Fruit fly (Drosophila melanogaster): ENCODE results near the gene Qtzl.
"Not testable (repeated sequence)": the region's sequence is repeated elsewhere in the genome, so short reads cannot be mapped to it uniquely, and the experiment has no call there.

The Qtzl gene

dm6 chr2L:11995332-11995790, at the start of gene Qtzl, which contains the start of gene CG18789:
TSS of gene Qtzl (plus strand) at chr2L:11995740.
TSS of gene CG18789 (minus strand) at chr2L:11995432.
- TF ChIP-seq psq, Myc, ttk (optimal IDR thresholded peaks at IDR 0.05): not testable (repeated sequence)

DNA sequence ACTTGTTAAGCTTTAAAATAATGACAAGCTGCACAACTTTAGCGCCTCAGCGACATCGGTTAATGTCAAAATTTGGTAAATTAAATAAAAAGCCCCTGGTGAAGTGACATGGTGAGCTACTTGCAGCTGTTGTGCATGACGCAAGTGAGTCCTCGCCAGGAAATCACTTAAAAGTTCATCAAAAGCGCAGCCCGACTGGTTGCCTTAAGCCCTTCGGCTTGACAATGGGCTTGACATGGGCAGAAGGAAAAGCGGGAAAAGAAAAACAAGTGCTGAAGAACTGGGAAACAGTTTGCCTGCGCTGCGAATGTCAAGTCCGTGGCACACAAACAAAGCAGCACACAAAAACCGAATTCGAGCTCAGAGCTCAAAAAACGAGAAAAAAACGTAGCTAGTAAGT, 47.9 kb upstream of the Qtzl start, which contains the start of gene CG16964:
Gene CG16964, plus strand, starts transcription at position 301 of the 400 bp plus-strand sequence.
- TF ChIP-seq h (optimal IDR thresholded peaks at IDR 0.05) (no peak), ttk (optimal IDR thresholded peaks at IDR 0.05) (no peak), insv (optimal IDR thresholded peaks at IDR 0.05) (no peak), psq (optimal IDR thresholded peaks at IDR 0.05) (no peak), Sin3A (optimal IDR thresholded peaks at IDR 0.05) (no peak), Myc (optimal IDR thresholded peaks at IDR 0.05) (no peak)

DNA sequence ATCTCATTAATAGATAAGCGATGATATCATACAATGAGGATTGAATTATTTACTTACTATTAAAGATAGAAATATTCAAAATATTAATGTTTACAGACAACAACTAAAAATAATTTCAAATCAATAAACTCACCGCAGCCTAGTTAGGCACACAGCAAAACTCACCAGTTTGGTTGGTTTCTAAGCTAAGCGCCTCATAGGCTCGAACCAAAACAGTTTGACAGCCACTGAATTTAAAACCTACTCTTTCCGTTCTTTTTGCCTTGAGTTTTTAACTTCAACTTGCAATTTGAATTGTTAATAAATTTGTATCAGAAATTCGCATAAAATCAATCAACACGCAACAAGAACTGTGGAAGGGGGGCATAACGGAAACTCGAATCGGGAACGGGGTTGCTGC, 47.1 kb upstream of the Qtzl start:
- TF ChIP-seq psq (optimal IDR thresholded peaks at IDR 0.05) (no peak), insv (optimal IDR thresholded peaks at IDR 0.05) (no peak)

DNA sequence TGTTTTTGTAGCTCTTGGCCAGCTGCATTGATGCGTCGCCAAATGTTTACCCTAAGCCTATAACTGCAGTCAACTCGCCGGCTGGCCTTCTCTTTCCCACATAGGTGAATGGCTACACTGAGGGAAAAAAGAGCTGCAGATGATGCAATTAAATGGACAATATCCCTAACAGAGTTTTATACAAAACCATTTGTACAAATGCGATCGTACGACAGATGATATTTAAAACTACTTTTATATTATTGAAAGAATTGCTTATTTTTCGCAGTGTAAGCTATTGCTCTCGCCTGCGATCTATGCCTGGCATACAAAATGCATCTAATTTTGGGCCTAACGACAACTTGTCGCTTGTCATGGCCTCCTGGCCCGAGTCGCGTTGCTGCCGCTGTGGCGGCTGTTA, 45.6 kb upstream of the Qtzl start:
- TF ChIP-seq h (optimal IDR thresholded peaks at IDR 0.05) (no peak), Myc (optimal IDR thresholded peaks at IDR 0.05) (no peak), psq (optimal IDR thresholded peaks at IDR 0.05) (no peak), insv (optimal IDR thresholded peaks at IDR 0.05) (no peak), Sin3A (optimal IDR thresholded peaks at IDR 0.05) (no peak)

DNA sequence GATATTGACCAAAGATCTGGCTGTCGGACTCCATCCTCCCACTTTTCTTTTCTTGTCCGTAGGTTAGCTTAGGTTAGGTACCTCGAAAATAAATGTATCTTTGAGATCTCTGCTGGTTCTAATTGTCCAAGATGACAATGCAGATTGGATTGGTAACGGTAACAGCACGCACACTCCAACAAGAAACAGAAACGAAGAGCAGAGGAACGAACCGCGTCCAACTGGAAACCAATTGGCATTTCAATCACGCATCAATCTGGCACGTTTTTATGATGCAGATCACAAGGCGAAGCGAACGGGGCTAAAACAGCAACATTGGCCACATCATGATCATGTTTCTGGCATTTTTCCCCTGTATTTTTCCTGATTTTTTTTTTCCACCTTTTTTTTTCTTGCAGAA, 39.7 kb upstream of the Qtzl start:
- no peak for TF ChIP-seq insv (optimal IDR thresholded peaks at IDR 0.05)
- TF ChIP-seq ttk (optimal IDR thresholded peaks at IDR 0.05) = no peak
- TF ChIP-seq Myc (optimal IDR thresholded peaks at IDR 0.05) = no peak
- TF ChIP-seq Sin3A (optimal IDR thresholded peaks at IDR 0.05) = no peak
- no peak for TF ChIP-seq h (optimal IDR thresholded peaks at IDR 0.05)
- no peak for TF ChIP-seq psq (optimal IDR thresholded peaks at IDR 0.05)

DNA sequence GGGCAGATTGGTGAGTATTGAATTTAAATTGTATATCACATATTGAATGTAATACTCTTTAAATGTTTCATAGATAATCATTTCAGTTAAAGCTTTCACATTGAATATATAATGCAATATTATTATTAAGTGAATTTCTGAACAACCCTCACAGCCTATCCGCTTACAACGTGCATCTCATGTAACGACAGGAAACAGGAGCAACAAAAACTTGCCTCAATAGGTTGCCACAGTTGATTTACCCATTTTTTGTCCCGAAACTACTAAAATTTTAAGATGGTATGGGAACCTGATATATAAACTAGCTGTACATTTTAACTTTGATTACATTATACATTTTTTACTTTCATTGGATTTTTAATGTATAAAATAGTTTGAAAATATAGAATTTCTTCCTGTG, 36.8 kb upstream of the Qtzl start:
- TF ChIP-seq psq (optimal IDR thresholded peaks at IDR 0.05) (no peak), Myc (optimal IDR thresholded peaks at IDR 0.05) (no peak), insv (optimal IDR thresholded peaks at IDR 0.05) (no peak), ttk (optimal IDR thresholded peaks at IDR 0.05) (no peak), Sin3A (optimal IDR thresholded peaks at IDR 0.05) (no peak), h (optimal IDR thresholded peaks at IDR 0.05) (no peak)

- TF ChIP-seq Myc (optimal IDR thresholded peaks at IDR 0.05) (no peak), Sin3A (optimal IDR thresholded peaks at IDR 0.05) (no peak), h (optimal IDR thresholded peaks at IDR 0.05) (no peak), ttk (optimal IDR thresholded peaks at IDR 0.05) (no peak), insv (optimal IDR thresholded peaks at IDR 0.05) (no peak), psq (optimal IDR thresholded peaks at IDR 0.05) (no peak)
Observed at dm6 chr2L:11960909-11961308, 34.6 kb upstream of the Qtzl start.

- TF ChIP-seq Myc (optimal IDR thresholded peaks at IDR 0.05) (no peak), h (optimal IDR thresholded peaks at IDR 0.05) (no peak), Sin3A (optimal IDR thresholded peaks at IDR 0.05) (no peak), ttk (optimal IDR thresholded peaks at IDR 0.05) (no peak), psq (optimal IDR thresholded peaks at IDR 0.05) (no peak), insv (optimal IDR thresholded peaks at IDR 0.05) (no peak)
Observed at dm6 chr2L:11963422-11964322, 31.9 kb upstream of the Qtzl start.

DNA sequence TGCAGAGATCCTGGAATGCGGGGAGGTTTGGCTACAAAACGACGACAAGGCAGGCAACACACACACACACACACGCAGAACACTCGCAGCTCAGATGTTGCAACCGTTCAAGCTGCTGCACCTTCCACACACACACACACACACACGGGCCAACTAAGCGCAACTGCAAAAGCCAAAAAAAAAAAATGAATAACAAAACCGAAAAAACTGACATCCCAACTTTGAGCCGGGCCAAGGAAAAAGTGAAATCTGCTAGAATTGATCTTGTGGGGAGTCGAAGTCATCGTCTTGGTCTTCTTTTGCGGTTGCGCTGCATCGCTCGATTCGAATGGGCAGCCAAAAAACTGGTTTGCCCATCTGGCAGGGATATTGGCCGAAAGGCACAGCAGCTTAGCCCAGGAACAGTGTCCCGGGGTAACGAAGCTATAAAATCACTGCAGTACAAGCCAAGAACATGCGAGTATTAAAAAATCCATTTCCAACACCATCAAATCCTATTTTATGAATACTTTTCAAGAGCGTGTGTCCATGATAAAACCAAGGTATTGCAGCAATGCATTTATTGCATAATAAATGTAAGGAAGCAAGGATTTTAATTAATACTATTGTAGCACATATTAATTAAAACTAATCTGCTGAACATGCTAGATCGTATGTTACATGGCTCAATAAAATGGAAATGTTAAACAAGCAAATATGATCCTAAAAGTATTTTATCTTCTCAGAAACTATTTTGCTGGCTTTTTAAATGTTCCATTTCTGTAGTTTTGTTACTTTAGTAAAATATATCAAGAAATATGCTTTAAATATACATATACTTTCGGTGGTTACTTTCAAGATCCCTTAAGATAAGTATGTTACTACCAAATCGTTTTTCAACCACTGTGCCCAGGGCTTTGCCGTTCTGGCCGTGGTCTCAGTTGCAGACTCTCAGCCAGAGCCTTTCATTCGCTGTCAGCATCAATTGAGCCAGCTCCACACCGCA, 29.6 kb upstream of the Qtzl start:
- no peak for TF ChIP-seq Sin3A (optimal IDR thresholded peaks at IDR 0.05)

dm6 chr2L:11968581-11969272, 26.8 kb upstream of the Qtzl start:
- no peak for TF ChIP-seq ttk (optimal IDR thresholded peaks at IDR 0.05)
- TF ChIP-seq Myc (optimal IDR thresholded peaks at IDR 0.05) = no peak
- TF ChIP-seq insv (optimal IDR thresholded peaks at IDR 0.05) = no peak
- no peak for TF ChIP-seq Sin3A (optimal IDR thresholded peaks at IDR 0.05)
- no peak for TF ChIP-seq h (optimal IDR thresholded peaks at IDR 0.05)
- TF ChIP-seq psq (optimal IDR thresholded peaks at IDR 0.05) = no peak

- no peak for TF ChIP-seq Sin3A (optimal IDR thresholded peaks at IDR 0.05)
- TF ChIP-seq psq (optimal IDR thresholded peaks at IDR 0.05) = no peak
- no peak for TF ChIP-seq Myc (optimal IDR thresholded peaks at IDR 0.05)
- no peak for TF ChIP-seq insv (optimal IDR thresholded peaks at IDR 0.05)
- TF ChIP-seq ttk (optimal IDR thresholded peaks at IDR 0.05) = no peak
- TF ChIP-seq h (optimal IDR thresholded peaks at IDR 0.05) = no peak
Observed at dm6 chr2L:11969424-11969823, 26.1 kb upstream of the Qtzl start.

- TF ChIP-seq insv (optimal IDR thresholded peaks at IDR 0.05) (no peak), psq (optimal IDR thresholded peaks at IDR 0.05) (no peak), ttk (optimal IDR thresholded peaks at IDR 0.05) (no peak), Myc (optimal IDR thresholded peaks at IDR 0.05) (no peak), h (optimal IDR thresholded peaks at IDR 0.05) (no peak), Sin3A (optimal IDR thresholded peaks at IDR 0.05) (no peak)
Observed at dm6 chr2L:11970343-11970742, 25.2 kb upstream of the Qtzl start.
